Fruit fly (Drosophila melanogaster): Measurements from ENCODE around the gene Tpt.

The Tpt gene

DNA sequence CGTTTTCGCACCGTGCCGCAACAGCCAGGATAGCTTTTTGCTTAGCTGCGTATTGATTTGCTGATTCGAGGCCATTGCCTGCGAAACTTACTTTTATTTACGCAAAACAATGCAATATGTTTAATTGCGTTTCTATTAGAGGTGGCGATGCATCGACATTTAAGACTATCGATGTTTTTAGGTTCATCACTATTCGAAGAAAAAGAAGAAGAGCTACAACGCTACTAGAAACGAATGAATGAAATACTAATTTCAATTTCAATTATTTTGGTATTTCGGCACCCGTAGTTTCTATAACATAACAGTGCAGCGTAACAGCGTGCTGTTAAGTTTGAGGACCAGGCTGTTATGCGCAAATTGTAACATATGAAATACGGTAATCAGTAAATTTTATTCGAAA is at the start of gene Tpt, which contains the start of the genes mkg-p and CG13667:
Gene Tpt, minus strand, starts transcription at position 155 of the 400 bp plus-strand sequence.
Gene mkg-p, minus strand, starts transcription at position 155 of the 400 bp plus-strand sequence.
Gene CG13667, plus strand, starts transcription at position 332 of the 400 bp plus-strand sequence.
- TF ChIP-seq Xrp1 (GFP tag; IDR thresholded peaks at IDR 0.05) (peak; percentile 8; the same call in 1 of the 2 replicates), CG6272 (GFP tag; IDR thresholded peaks at IDR 0.05) (no peak), gro (GFP tag; optimal IDR thresholded peaks at IDR 0.05) (no peak), tup (GFP tag; optimal IDR thresholded peaks at IDR 0.05) (no peak), wdn (GFP tag; IDR thresholded peaks at IDR 0.05) (no peak), repo (GFP tag; optimal IDR thresholded peaks at IDR 0.05) (no peak), CG3838 (GFP tag; optimal IDR thresholded peaks at IDR 0.05) (no peak), CG8765 (GFP tag; IDR thresholded peaks at IDR 0.05) (no peak), bbx (GFP tag; IDR thresholded peaks at IDR 0.05; ENCODE audit: partially characterized antibody) (peak; percentile 91), Sox102F (GFP tag; optimal IDR thresholded peaks at IDR 0.05) (no peak), peb (GFP tag; IDR thresholded peaks at IDR 0.05) (no peak), HLH3B (GFP tag; IDR thresholded peaks at IDR 0.05) (no peak), CG15601 (tag; optimal IDR thresholded peaks at IDR 0.05) (peak; percentile 74), shn (GFP tag; optimal IDR thresholded peaks at IDR 0.05) (no peak), CG10431 (GFP tag; optimal IDR thresholded peaks at IDR 0.05) (no peak), CG13624 (GFP tag; optimal IDR thresholded peaks at IDR 0.05) (peak; percentile 58), H15 (GFP tag; IDR thresholded peaks at IDR 0.05) (no peak), Bteb2 (GFP tag; optimal IDR thresholded peaks at IDR 0.05) (no peak), ac (GFP tag; optimal IDR thresholded peaks at IDR 0.05) (no peak), az2 (GFP tag; optimal IDR thresholded peaks at IDR 0.05) (no peak), HHEX (GFP tag; optimal IDR thresholded peaks at IDR 0.05) (no peak), Fer1 (GFP tag; optimal IDR thresholded peaks at IDR 0.05) (no peak), wor (GFP tag; IDR thresholded peaks at IDR 0.05) (no peak), CG13296 (GFP tag; optimal IDR thresholded peaks at IDR 0.05) (no peak), Antp (GFP tag; optimal IDR thresholded peaks at IDR 0.05) (peak; percentile 7), dmrt99B (tag; optimal IDR thresholded peaks at IDR 0.05) (no peak), CG31388 (GFP tag; optimal IDR thresholded peaks at IDR 0.05) (no peak), nerfin-1 (tag; optimal IDR thresholded peaks at IDR 0.05) (peak; percentile 79), cwo (GFP tag; optimal IDR thresholded peaks at IDR 0.05) (no peak), Elba2 (GFP tag; optimal IDR thresholded peaks at IDR 0.05) (no peak), Hand (GFP tag; optimal IDR thresholded peaks at IDR 0.05) (no peak), CG9932 (GFP tag; IDR thresholded peaks at IDR 0.05) (peak; percentile 20; the same call in 1 of the 2 replicates), amos (GFP tag; IDR thresholded peaks at IDR 0.05; ENCODE audit: partially characterized antibody) (peak; percentile 91), CG1792 (GFP tag; optimal IDR thresholded peaks at IDR 0.05) (no peak), al (GFP tag; IDR thresholded peaks at IDR 0.05) (no peak), CG4854 (GFP tag; optimal IDR thresholded peaks at IDR 0.05) (no peak), mld (GFP tag; IDR thresholded peaks at IDR 0.05; ENCODE audit: partially characterized antibody) (peak; percentile 82; the same call in 2 of the 3 replicates), Sox100B (GFP tag; optimal IDR thresholded peaks at IDR 0.05) (no peak), pho (GFP tag; optimal IDR thresholded peaks at IDR 0.05) (peak; percentile 13), usp (GFP tag; optimal IDR thresholded peaks at IDR 0.05) (no peak), da (GFP tag; optimal IDR thresholded peaks at IDR 0.05) (no peak), Sin3A (optimal IDR thresholded peaks at IDR 0.05) (peak; percentile 72), CG16863 (GFP tag; optimal IDR thresholded peaks at IDR 0.05) (no peak), fru (optimal IDR thresholded peaks at IDR 0.05) (no peak), chinmo (GFP tag; IDR thresholded peaks at IDR 0.05; ENCODE audit: partially characterized antibody) (peak; percentile 97; the same call in 3 of the 4 replicates), h (optimal IDR thresholded peaks at IDR 0.05) (no peak), CG13424 (tag; optimal IDR thresholded peaks at IDR 0.05) (no peak), Opbp (GFP tag; IDR thresholded peaks at IDR 0.05; ENCODE audit: partially characterized antibody) (peak; percentile 89), PHDP (tag; optimal IDR thresholded peaks at IDR 0.05) (no peak), Trl (optimal IDR thresholded peaks at IDR 0.05) (no peak), Trl (GFP tag; optimal IDR thresholded peaks at IDR 0.05) (no peak), CG12299 (tag; optimal IDR thresholded peaks at IDR 0.05) (peak; percentile 31), CG5245 (GFP tag; optimal IDR thresholded peaks at IDR 0.05) (no peak)

Measured in whole organism, embryonic.